Fruit fly (Drosophila melanogaster) whole organism, embryonic: ENCODE data around the gene CG33230.

Experiments used
- Abd-B ChIP-seq: fragments of 200-800 bp; sonication (Bioruptor generic); optimal IDR thresholded peaks from 2 replicates; lab custom pipeline; 2018; ENCODE audit warnings: missing biosample characterization, mild to moderate bottlenecking, missing genetic modification characterization, moderate library complexity
- Atf6 ChIP-seq: fragments of 200-800 bp; sonication (Bioruptor generic); IDR thresholded peaks from 2 replicates; pipeline ENCODE4 v1.3.6; 2022; ENCODE audit warnings: missing biosample characterization, missing genetic modification characterization
- CG12299 ChIP-seq: fragments of 200-800 bp; sonication (Bioruptor generic); optimal IDR thresholded peaks from 2 replicates; lab custom pipeline; 2018; ENCODE audit warnings: missing biosample characterization, mild to moderate bottlenecking, missing genetic modification characterization
- CG14050 ChIP-seq: fragments of 200-800 bp; sonication (Bioruptor generic); IDR thresholded peaks from 3 replicates; pipeline ENCODE4 v1.3.6; 2022; ENCODE audit warnings: missing biosample characterization, missing genetic modification characterization
- CG16779 ChIP-seq: fragments of 200-800 bp; sonication (Bioruptor generic); IDR thresholded peaks from 2 replicates; pipeline ENCODE4 v1.3.6; 2022; ENCODE audit warnings: missing biosample characterization, missing genetic modification characterization
- CG16815 ChIP-seq: fragments of 200-800 bp; sonication (Bioruptor generic); optimal IDR thresholded peaks from 3 replicates; lab custom pipeline; 2017; ENCODE audit warnings: missing biosample characterization, mild to moderate bottlenecking, missing genetic modification characterization
- CG17186 ChIP-seq: fragments of 200-800 bp; sonication (Bioruptor generic); optimal IDR thresholded peaks from 3 replicates; lab custom pipeline; 2017; ENCODE audit warnings: missing biosample characterization, missing genetic modification reagents, missing genetic modification characterization
- CG17328 ChIP-seq: fragments of 200-800 bp; sonication (Bioruptor generic); IDR thresholded peaks from 2 replicates; pipeline ENCODE4 v1.3.6; 2022; ENCODE audit warnings: missing biosample characterization, missing genetic modification characterization
- CG18476 ChIP-seq: fragments of 200-800 bp; sonication (Bioruptor generic); optimal IDR thresholded peaks from 2 replicates; lab custom pipeline; 2016; ENCODE audit warnings: missing biosample characterization, mild to moderate bottlenecking, missing genetic modification characterization
- CG2129 ChIP-seq: fragments of 200-800 bp; sonication (Bioruptor generic); IDR thresholded peaks from 2 replicates; pipeline ENCODE4 v1.3.6; 2022; ENCODE audit warnings: missing biosample characterization, missing genetic modification characterization; ENCODE audit not compliant: partially characterized antibody
- CG30020 ChIP-seq: fragments of 200-800 bp; optimal IDR thresholded peaks from 2 replicates; lab custom pipeline; 2019; ENCODE audit warnings: missing biosample characterization, mild to moderate bottlenecking, missing genetic modification characterization, moderate library complexity
- CG31224 ChIP-seq: fragments of 200-800 bp; sonication (Bioruptor generic); IDR thresholded peaks from 2 replicates; pipeline ENCODE4 v1.3.6; 2022; ENCODE audit warnings: missing biosample characterization, missing genetic modification characterization
- CG33213 ChIP-seq: fragments of 200-800 bp; sonication (Bioruptor generic); optimal IDR thresholded peaks from 3 replicates; lab custom pipeline; 2016; ENCODE audit warnings: missing biosample characterization, missing genetic modification characterization
- CG33557 ChIP-seq: fragments of 200-800 bp; sonication (Bioruptor generic); optimal IDR thresholded peaks from 2 replicates; lab custom pipeline; 2019; ENCODE audit warnings: missing biosample characterization, mild to moderate bottlenecking, missing genetic modification characterization, moderate library complexity
- CG34422 ChIP-seq: fragments of 200-800 bp; sonication (Bioruptor generic); IDR thresholded peaks from 3 replicates; pipeline ENCODE4 v1.3.6; 2022; ENCODE audit warnings: missing biosample characterization, missing genetic modification characterization
- CG43689 ChIP-seq: fragments of 200-800 bp; sonication (Bioruptor generic); IDR thresholded peaks from 2 replicates; pipeline ENCODE4 v1.3.6; 2022; ENCODE audit warnings: missing biosample characterization, missing genetic modification characterization
- CG5245 ChIP-seq: fragments of 200-800 bp; sonication (Bioruptor generic); optimal IDR thresholded peaks from 3 replicates; lab custom pipeline; 2016; ENCODE audit warnings: missing biosample characterization, missing genetic modification characterization
- CG7372 ChIP-seq: fragments of 200-800 bp; sonication (Bioruptor generic); IDR thresholded peaks from 2 replicates; pipeline ENCODE4 v1.3.6; 2022; ENCODE audit warnings: missing biosample characterization, missing genetic modification characterization
- CG7786 ChIP-seq: fragments of 200-800 bp; sonication (Bioruptor generic); optimal IDR thresholded peaks from 2 replicates; lab custom pipeline; 2016; ENCODE audit warnings: missing biosample characterization, missing genetic modification characterization
- CG9876 ChIP-seq: fragments of 200-800 bp; sonication (Bioruptor generic); optimal IDR thresholded peaks from 2 replicates; lab custom pipeline; 2016; ENCODE audit warnings: missing biosample characterization, missing genetic modification characterization
- CoRest ChIP-seq: fragments of 200-800 bp; sonication (Bioruptor generic); optimal IDR thresholded peaks from 3 replicates; lab custom pipeline; 2018; ENCODE audit warnings: missing biosample characterization, mild to moderate bottlenecking, missing genetic modification characterization, moderate library complexity
- Dad ChIP-seq: fragments of 200-800 bp; sonication (Bioruptor generic); optimal IDR thresholded peaks from 3 replicates; lab custom pipeline; 2016; ENCODE audit warnings: missing biosample characterization, missing genetic modification characterization
- Dek ChIP-seq: fragments of 200-800 bp; sonication (Bioruptor generic); optimal IDR thresholded peaks from 3 replicates; lab custom pipeline; 2019; ENCODE audit warnings: missing biosample characterization, mild to moderate bottlenecking, missing genetic modification characterization, moderate library complexity
- Doc3 ChIP-seq: fragments of 200-800 bp; sonication (Bioruptor generic); IDR thresholded peaks from 3 replicates; pipeline ENCODE4 v1.3.6; 2022; ENCODE audit warnings: missing biosample characterization, missing genetic modification characterization; ENCODE audit not compliant: partially characterized antibody
- HLHmδ ChIP-seq: fragments of 200-800 bp; sonication (Bioruptor generic); optimal IDR thresholded peaks from 2 replicates; lab custom pipeline; 2018; ENCODE audit warnings: missing biosample characterization, mild to moderate bottlenecking, missing genetic modification characterization, moderate library complexity
- Hmx ChIP-seq: fragments of 200-800 bp; sonication (Bioruptor generic); optimal IDR thresholded peaks from 2 replicates; lab custom pipeline; 2016; ENCODE audit warnings: missing biosample characterization, missing genetic modification characterization
- Lhr ChIP-seq: fragments of 200-800 bp; sonication (Bioruptor generic); optimal IDR thresholded peaks from 3 replicates; lab custom pipeline; 2017; ENCODE audit warnings: mild to moderate bottlenecking, missing biosample characterization, missing genetic modification reagents, missing genetic modification characterization
- Meics ChIP-seq: fragments of 200-800 bp; sonication (Bioruptor generic); optimal IDR thresholded peaks from 2 replicates; lab custom pipeline; 2017; ENCODE audit warnings: missing biosample characterization, mild to moderate bottlenecking, missing genetic modification characterization
- Optix ChIP-seq: fragments of 200-800 bp; sonication (Bioruptor generic); IDR thresholded peaks from 3 replicates; pipeline ENCODE4 v1.3.6; 2022; ENCODE audit warnings: missing biosample characterization, missing genetic modification characterization
- PHDP ChIP-seq: fragments of 200-800 bp; sonication (Bioruptor generic); optimal IDR thresholded peaks from 3 replicates; lab custom pipeline; 2018; ENCODE audit warnings: missing biosample characterization, mild to moderate bottlenecking, missing genetic modification characterization, moderate library complexity
- Tbp ChIP-seq: fragments of >200 bp; optimal IDR thresholded peaks from 2 replicates; lab custom pipeline; 2018; ENCODE audit warnings: missing biosample characterization, missing genetic modification characterization
- ac ChIP-seq: fragments of 200-800 bp; sonication (Bioruptor generic); optimal IDR thresholded peaks from 3 replicates; lab custom pipeline; 2017; ENCODE audit warnings: missing biosample characterization, mild to moderate bottlenecking, missing genetic modification characterization
- amos ChIP-seq: fragments of 200-800 bp; sonication (Bioruptor generic); IDR thresholded peaks from 2 replicates; pipeline ENCODE4 v1.3.6; 2022; ENCODE audit warnings: missing biosample characterization, missing genetic modification characterization; ENCODE audit not compliant: partially characterized antibody
- crp ChIP-seq, 2 experiments: fragments of 200-800 bp; sonication (Bioruptor generic); optimal IDR thresholded peaks; 2 replicates in 1 of 2; 3 replicates in 1 of 2; lab custom pipeline; 2017; ENCODE audit warnings: missing biosample characterization in 2 of 2, missing genetic modification characterization in 2 of 2, mild to moderate bottlenecking in 1 of 2, moderate library complexity in 1 of 2
- emc ChIP-seq: fragments of 200-800 bp; sonication (Bioruptor generic); optimal IDR thresholded peaks from 2 replicates; lab custom pipeline; 2016; ENCODE audit warnings: missing biosample characterization, missing genetic modification characterization
- ewg ChIP-seq: fragments of 200-800 bp; sonication (Bioruptor generic); optimal IDR thresholded peaks from 3 replicates; lab custom pipeline; 2017; ENCODE audit warnings: mild to moderate bottlenecking, missing biosample characterization, missing genetic modification reagents, missing genetic modification characterization
- hkb ChIP-seq, 2 experiments: fragments of 200-800 bp in 1 of 2; fragments of >200 bp in 1 of 2; sonication (Bioruptor generic) in 1 of 2; IDR thresholded peaks in 1 of 2; optimal IDR thresholded peaks in 1 of 2; 2 replicates each; pipeline versions ENCODE4 v1.3.6 to Lab custom; 2017 to 2022; ENCODE audit warnings: missing biosample characterization in 1 of 2, missing genetic modification characterization in 1 of 2
- kah ChIP-seq: fragments of 200-800 bp; sonication (Bioruptor generic); optimal IDR thresholded peaks from 2 replicates; lab custom pipeline; 2018; ENCODE audit warnings: missing biosample characterization, mild to moderate bottlenecking, missing genetic modification characterization
- lbe ChIP-seq: fragments of 200-800 bp; sonication (Bioruptor generic); optimal IDR thresholded peaks from 2 replicates; lab custom pipeline; 2016; ENCODE audit warnings: missing biosample characterization, mild to moderate bottlenecking, missing genetic modification characterization
- nerfin-2 ChIP-seq: fragments of 200-800 bp; sonication (Bioruptor generic); IDR thresholded peaks from 2 replicates; pipeline ENCODE4 v1.3.6; 2022; ENCODE audit warnings: missing biosample characterization, missing genetic modification characterization; ENCODE audit not compliant: partially characterized antibody
- phol ChIP-seq: fragments of 200-800 bp; sonication (Bioruptor generic); optimal IDR thresholded peaks from 3 replicates; lab custom pipeline; 2018; ENCODE audit warnings: missing biosample characterization, mild to moderate bottlenecking, missing genetic modification characterization, moderate library complexity
- row ChIP-seq: fragments of 200-800 bp; sonication (Bioruptor generic); IDR thresholded peaks from 3 replicates; pipeline ENCODE4 v1.3.6; 2022; ENCODE audit warnings: missing biosample characterization, missing genetic modification characterization
- sima ChIP-seq: fragments of 200-800 bp; sonication (Bioruptor generic); optimal IDR thresholded peaks from 2 replicates; lab custom pipeline; 2016; ENCODE audit warnings: missing biosample characterization, missing genetic modification characterization
- slbo ChIP-seq: fragments of 200-800 bp; sonication (Bioruptor generic); IDR thresholded peaks from 2 replicates; pipeline ENCODE4 v1.3.6; 2022; ENCODE audit warnings: missing biosample characterization, missing genetic modification characterization
- sob ChIP-seq: fragments of 200-800 bp; sonication (Bioruptor generic); IDR thresholded peaks from 2 replicates; pipeline ENCODE4 v1.3.6; 2022; ENCODE audit warnings: missing biosample characterization, missing genetic modification characterization
- tin ChIP-seq: fragments of 200-800 bp; sonication (Bioruptor generic); optimal IDR thresholded peaks from 3 replicates; lab custom pipeline; 2016; ENCODE audit warnings: missing biosample characterization, missing genetic modification characterization
- tll ChIP-seq, 2 experiments: fragments of 200-800 bp in 1 of 2; fragments of >200 bp in 1 of 2; sonication (Bioruptor generic) in 1 of 2; optimal IDR thresholded peaks; 2 replicates each; lab custom pipeline; 2017 to 2019; ENCODE audit warnings: missing biosample characterization in 2 of 2, missing genetic modification characterization in 2 of 2, mild to moderate bottlenecking in 1 of 2, moderate library complexity in 1 of 2
- tna ChIP-seq: fragments of 200-800 bp; sonication (Bioruptor generic); IDR thresholded peaks from 2 replicates; pipeline ENCODE4 v1.3.6; 2022; ENCODE audit warnings: missing biosample characterization, missing genetic modification characterization; ENCODE audit not compliant: partially characterized antibody

The CG33230 gene

dm6 chr3L:1668504-1668903 lies 50.3 kb downstream of the CG33230 start, which contains the start of gene RpL23A (continued):
- TF ChIP-seq CG2129 = no peak
- peak; percentile 99 for TF ChIP-seq CG33213 (GFP tag; lab: Kevin White, UChicago)
- no peak for TF ChIP-seq Doc3 (GFP tag; lab: Robert Waterston, UW)
- TF ChIP-seq Dek = peak; percentile 90
- peak; percentile 88 for TF ChIP-seq CG16815 (GFP tag; lab: Kevin White, UChicago)
- TF ChIP-seq Dad (GFP tag; lab: Kevin White, UChicago) = peak; percentile 98
- peak; percentile 88 for TF ChIP-seq CG31224
- peak; percentile 87 for TF ChIP-seq CG5245 (GFP tag; lab: Kevin White, UChicago)
- TF ChIP-seq Hmx (GFP tag; lab: Kevin White, UChicago) = peak; percentile 70
- TF ChIP-seq Meics (GFP tag; lab: Kevin White, UChicago) = peak; percentile 98
- TF ChIP-seq ewg (GFP tag; lab: Kevin White, UChicago) = peak; percentile 93
- TF ChIP-seq phol = peak; percentile 95
- peak; percentile 92 for TF ChIP-seq PHDP (tag; lab: Kevin White, UChicago)
- peak; percentile 97 for TF ChIP-seq CG17186 (GFP tag; lab: Kevin White, UChicago)
- TF ChIP-seq lbe (GFP tag; lab: Kevin White, UChicago) = peak; percentile 77
- peak; percentile 95 for TF ChIP-seq CG7786 (GFP tag; lab: Kevin White, UChicago)
- peak in 1 of 2 experiments; percentile 61 for TF ChIP-seq tll (GFP tag; optimal IDR thresholded peaks at IDR 0.05; lab: Kevin White, UChicago)
- TF ChIP-seq nerfin-2 (GFP tag; lab: Robert Waterston, UW) = peak; percentile 37; the same call in 1 of the 2 replicates
- peak; percentile 87 for TF ChIP-seq CG33557 (GFP tag; lab: Kevin White, UChicago)
- peak; percentile 92 for TF ChIP-seq CG14050 (GFP tag; lab: Robert Waterston, UW)
- TF ChIP-seq CG16779 (GFP tag; lab: Robert Waterston, UW) = peak; percentile 93
- peak; percentile 90 for TF ChIP-seq CG7372
- TF ChIP-seq CG9876 (GFP tag; lab: Kevin White, UChicago) = peak; percentile 98
- peak; percentile 90 for TF ChIP-seq CG43689 (GFP tag; lab: Robert Waterston, UW)
- TF ChIP-seq hkb (optimal IDR thresholded peaks at IDR 0.05; lab: Kevin White, UChicago) = peak; percentile 94
- TF ChIP-seq hkb (GFP tag; IDR thresholded peaks at IDR 0.05; lab: Robert Waterston, UW) = peak; percentile 91
- TF ChIP-seq CG17328 (GFP tag; lab: Robert Waterston, UW) = peak; percentile 95
- TF ChIP-seq Atf6 = peak; percentile 92
- peak; percentile 98 for TF ChIP-seq sob (GFP tag; lab: Robert Waterston, UW)
- TF ChIP-seq row (GFP tag; lab: Robert Waterston, UW) = peak; percentile 73
- TF ChIP-seq Lhr (GFP tag; lab: Kevin White, UChicago) = peak; percentile 99
- peak; percentile 86 for TF ChIP-seq ac (GFP tag; lab: Kevin White, UChicago)
- TF ChIP-seq tin = peak; percentile 93
- peak; percentile 93 for TF ChIP-seq CG34422 (GFP tag; lab: Robert Waterston, UW)
- TF ChIP-seq HLHmδ (GFP tag; lab: Kevin White, UChicago) = peak; percentile 98
- TF ChIP-seq amos = peak; percentile 73
- peak; percentile 97 for TF ChIP-seq emc (GFP tag; lab: Kevin White, UChicago)
- TF ChIP-seq crp (GFP tag; optimal IDR thresholded peaks at IDR 0.05; lab: Kevin White, UChicago) = peak in 1 of 2 experiments; percentile 73
- peak; percentile 93 for TF ChIP-seq sima (GFP tag; lab: Kevin White, UChicago)
- TF ChIP-seq slbo (GFP tag; lab: Robert Waterston, UW) = peak; percentile 96
- peak; percentile 82 for TF ChIP-seq CG30020 (tag; lab: Kevin White, UChicago)
- TF ChIP-seq kah = peak; percentile 79
- TF ChIP-seq Optix = peak; percentile 91
- TF ChIP-seq CG18476 = peak; percentile 87
- peak; percentile 82 for TF ChIP-seq CG12299 (tag; lab: Kevin White, UChicago)
- peak; percentile 85 for TF ChIP-seq Abd-B (GFP tag; lab: Kevin White, UChicago)
- no peak for TF ChIP-seq tna (GFP tag; lab: Robert Waterston, UW)
- TF ChIP-seq Tbp = no peak
- TF ChIP-seq CoRest (tag; lab: Kevin White, UChicago) = peak; percentile 92
- TF ChIP-seq, all 482 proteins: peak for 444
